Worm (Caenorhabditis elegans): ENCODE measurements around the gene C34D4.3.

ce11 chrIV:7107893-7108292 lies 45.6 kb upstream of the C34D4.3 start, which contains the start of gene ZC477.2:
- TF ChIP-seq ces-1 (GFP tag; optimal IDR thresholded peaks at IDR 0.05) (no peak), unc-39 (tag; optimal IDR thresholded peaks at IDR 0.05) (no peak), sem-2 (GFP tag; optimal IDR thresholded peaks at IDR 0.05) (no peak), mab-5 (tag; optimal IDR thresholded peaks at IDR 0.05) (no peak)
